Worm (Caenorhabditis elegans): ENCODE data around the gene clec-247.

clec-247 gene

ce11 chrV:18241328-18241727, 41.4 kb upstream of the clec-247 start, which contains the start of gene R10E8.8 (continued):
- peak; percentile 9 for TF ChIP-seq mxl-3 (GFP tag; optimal IDR thresholded peaks at IDR 0.05)

ce11 chrV:18243227-18243626, 39.5 kb upstream of the clec-247 start:
- TF ChIP-seq zip-2 (tag; optimal IDR thresholded peaks at IDR 0.05) (no peak), unc-62 (GFP tag; optimal IDR thresholded peaks at IDR 0.05 in 1 of 2) (peak in 1 of 2 experiments; percentile 93), unc-62 (tag; optimal IDR thresholded peaks at IDR 0.05) (no peak)

DNA sequence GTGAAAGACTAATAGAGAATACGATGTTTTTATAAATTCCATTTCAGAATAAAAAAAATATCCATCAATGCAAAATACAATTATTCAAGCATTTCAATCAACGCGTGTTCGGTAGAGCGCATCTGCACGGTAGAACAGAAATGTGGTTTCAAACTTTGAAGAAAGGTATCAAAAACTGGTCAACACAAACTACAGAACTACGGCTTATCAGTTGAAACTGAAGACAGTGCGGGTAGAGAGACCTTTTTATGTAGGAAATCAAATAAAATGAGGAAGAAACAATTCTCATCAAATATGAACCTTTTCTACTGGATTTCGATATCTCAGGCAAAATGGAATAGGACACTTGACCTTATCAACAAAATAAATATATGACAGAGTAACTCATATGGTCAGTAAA, 38.3 kb upstream of the clec-247 start:
- TF ChIP-seq ces-1 (GFP tag; optimal IDR thresholded peaks at IDR 0.05) (no peak), lin-1 (GFP tag; IDR thresholded peaks at IDR 0.05) (no peak), nhr-28 (tag; optimal IDR thresholded peaks at IDR 0.05) (peak; percentile 77), lin-29 (GFP tag; IDR thresholded peaks at IDR 0.05) (no peak), unc-130 (GFP tag; optimal IDR thresholded peaks at IDR 0.05) (no peak), zip-11 (GFP tag; IDR thresholded peaks at IDR 0.05) (no peak), pqm-1 (tag; optimal IDR thresholded peaks at IDR 0.05) (peak; percentile 30), dmd-8 (GFP tag; IDR thresholded peaks at IDR 0.05) (no peak), dve-1 (tag; optimal IDR thresholded peaks at IDR 0.05; ENCODE audit: insufficient read depth) (peak; percentile 17), nhr-41 (GFP tag; IDR thresholded peaks at IDR 0.05) (no peak), jun-1 (tag; optimal IDR thresholded peaks at IDR 0.05) (no peak), zfp-3 (GFP tag; conservative IDR thresholded peaks at IDR 0.05) (no peak), daf-16 (GFP tag; optimal IDR thresholded peaks at IDR 0.05) (no peak), daf-16 (tag; optimal IDR thresholded peaks at IDR 0.05) (peak; percentile 28), lin-38 (GFP tag; IDR thresholded peaks at IDR 0.05) (no peak), aha-1 (tag) (peak; percentile 34)

DNA sequence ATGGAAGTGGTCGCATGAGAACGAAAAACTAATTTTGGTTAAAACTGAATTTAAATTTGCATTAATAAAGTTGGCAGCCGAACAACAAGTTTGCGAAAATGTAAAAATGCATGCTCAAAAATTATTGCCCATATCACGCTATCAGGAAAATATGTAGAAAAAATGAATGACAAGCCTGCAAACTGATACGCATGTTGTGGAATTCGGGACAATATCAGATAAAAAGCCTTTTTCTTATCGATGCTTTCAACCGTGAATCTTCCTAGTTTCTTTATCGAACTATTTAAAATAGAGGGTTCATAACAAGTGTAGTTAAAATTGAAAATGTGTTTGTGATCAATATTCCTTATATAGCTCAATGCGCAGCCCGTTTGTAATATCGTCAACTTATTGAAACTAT, 36.6 kb upstream of the clec-247 start:
- TF ChIP-seq spr-3 (GFP tag; optimal IDR thresholded peaks at IDR 0.05) (no peak), mxl-2 (GFP tag; conservative IDR thresholded peaks at IDR 0.05) (no peak), lir-3 (tag; optimal IDR thresholded peaks at IDR 0.05) (no peak), ces-1 (GFP tag; optimal IDR thresholded peaks at IDR 0.05) (no peak), ceh-82 (tag; optimal IDR thresholded peaks at IDR 0.05) (no peak), nhr-41 (GFP tag; IDR thresholded peaks at IDR 0.05) (no peak), mep-1 (tag; optimal IDR thresholded peaks at IDR 0.05) (no peak), fkh-10 (GFP tag; optimal IDR thresholded peaks at IDR 0.05) (no peak), dve-1 (tag; optimal IDR thresholded peaks at IDR 0.05; ENCODE audit: insufficient read depth) (peak; percentile 29), hlh-30 (tag; optimal IDR thresholded peaks at IDR 0.05; ENCODE audit: insufficient read depth) (no peak), snpc-1.2 (GFP tag; IDR thresholded peaks at IDR 0.05) (no peak), lin-38 (GFP tag; IDR thresholded peaks at IDR 0.05) (no peak), ceh-62 (tag; optimal IDR thresholded peaks at IDR 0.05) (no peak), ztf-11 (tag; optimal IDR thresholded peaks at IDR 0.05) (no peak), nhr-28 (tag; optimal IDR thresholded peaks at IDR 0.05) (peak; percentile 63), pqm-1 (tag; optimal IDR thresholded peaks at IDR 0.05) (peak; percentile 77), hmg-1.1 (GFP tag; IDR thresholded peaks at IDR 0.05) (no peak), daf-16 (GFP tag; optimal IDR thresholded peaks at IDR 0.05) (no peak), daf-16 (tag; optimal IDR thresholded peaks at IDR 0.05) (peak; percentile 49), zag-1 (tag; optimal IDR thresholded peaks at IDR 0.05) (no peak), dmd-6 (GFP tag; IDR thresholded peaks at IDR 0.05) (peak; percentile 36; the same call in 1 of the 2 replicates), hlh-11 (tag; optimal IDR thresholded peaks at IDR 0.05) (no peak)

DNA sequence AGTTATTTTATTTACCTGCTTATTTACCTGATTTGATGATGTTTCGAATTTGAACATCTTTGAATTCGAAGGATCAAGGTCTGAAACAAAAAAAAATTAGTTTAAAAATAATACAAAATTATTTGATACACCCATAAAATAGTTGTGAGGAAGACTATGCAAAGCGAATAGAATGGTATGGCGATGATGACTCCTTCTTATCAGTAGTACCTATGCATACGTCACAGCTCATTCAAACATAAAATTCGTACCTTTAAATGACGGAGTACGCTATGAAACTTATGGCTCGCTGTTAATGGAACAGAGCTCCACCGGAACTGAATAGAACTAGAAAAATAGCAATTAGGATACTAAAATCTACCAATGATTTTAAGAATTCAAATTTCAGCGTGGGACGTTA, 30.5 kb upstream of the clec-247 start, which contains the start of gene R10E8.1:
R10E8.1 (minus strand) TSS at position 178 of the 400 bp plus-strand sequence.
- TF ChIP-seq unc-130 (GFP tag; optimal IDR thresholded peaks at IDR 0.05) (no peak), pqm-1 (tag; optimal IDR thresholded peaks at IDR 0.05) (peak; percentile 15), mdl-1 (tag; optimal IDR thresholded peaks at IDR 0.05) (no peak), F44E2.7 (GFP tag; IDR thresholded peaks at IDR 0.05) (no peak), nhr-28 (tag; optimal IDR thresholded peaks at IDR 0.05) (peak; percentile 57), D1046.2 (GFP tag; IDR thresholded peaks at IDR 0.05) (no peak), skn-1 (tag; optimal IDR thresholded peaks at IDR 0.05) (no peak), lin-13 (GFP tag; optimal IDR thresholded peaks at IDR 0.05) (no peak), dmd-9 (GFP tag; IDR thresholded peaks at IDR 0.05) (no peak)
